Fruit fly (Drosophila melanogaster) whole organism, adult: ENCODE results near the gene CG14015.

ENCODE experiments used
- CG11617 ChIP-seq: fragments of 200-800 bp; sonication (Bioruptor generic); optimal IDR thresholded peaks from 2 replicates; lab custom pipeline; 2017; ENCODE audit warnings: mild to moderate bottlenecking, missing biosample characterization, missing genetic modification reagents, missing genetic modification characterization
- CG12768 ChIP-seq: fragments of 200-800 bp; sonication (Bioruptor generic); optimal IDR thresholded peaks from 2 replicates; lab custom pipeline; 2017; ENCODE audit warnings: missing biosample characterization, missing genetic modification characterization, mild to moderate bottlenecking, moderate library complexity, missing genetic modification reagents
- CG14711 ChIP-seq: fragments of 200-800 bp; sonication (Bioruptor generic); optimal IDR thresholded peaks from 2 replicates; lab custom pipeline; 2018; ENCODE audit warnings: missing biosample characterization, mild to moderate bottlenecking, missing genetic modification characterization, moderate library complexity
- CG1620 ChIP-seq: fragments of 200-800 bp; sonication (Bioruptor generic); optimal IDR thresholded peaks from 2 replicates; lab custom pipeline; 2016; ENCODE audit warnings: missing biosample characterization, missing genetic modification characterization
- CG5204 ChIP-seq: fragments of 200-800 bp; sonication (Bioruptor generic); optimal IDR thresholded peaks from 2 replicates; lab custom pipeline; 2016; ENCODE audit warnings: missing biosample characterization, missing genetic modification characterization
- CG7101 ChIP-seq: fragments of 200-800 bp; sonication (Bioruptor generic); optimal IDR thresholded peaks from 2 replicates; lab custom pipeline; 2018; ENCODE audit warnings: missing biosample characterization, mild to moderate bottlenecking, missing genetic modification characterization, moderate library complexity
- Mnt ChIP-seq: fragments of 200-800 bp; sonication (Bioruptor generic); optimal IDR thresholded peaks from 2 replicates; lab custom pipeline; 2016; ENCODE audit warnings: missing biosample characterization, mild to moderate bottlenecking, missing genetic modification characterization
- bab1 ChIP-seq: fragments of 200-800 bp; sonication (Bioruptor generic); optimal IDR thresholded peaks from 3 replicates; lab custom pipeline; 2019; ENCODE audit warnings: missing biosample characterization, mild to moderate bottlenecking, missing genetic modification characterization, moderate library complexity
- kay ChIP-seq: fragments of 200-800 bp; sonication (Bioruptor generic); peaks from one replicate; lab custom pipeline; 2016; ENCODE audit warnings: missing biosample characterization, missing genetic modification characterization, borderline replicate concordance
- pad ChIP-seq: fragments of 200-800 bp; sonication (Bioruptor generic); optimal IDR thresholded peaks from 3 replicates; lab custom pipeline; 2017; ENCODE audit warnings: missing biosample characterization, missing genetic modification characterization, mild to moderate bottlenecking, moderate library complexity, missing genetic modification reagents
- tj ChIP-seq: fragments of 200-800 bp; sonication (Bioruptor generic); optimal IDR thresholded peaks from 3 replicates; lab custom pipeline; 2017; ENCODE audit warnings: missing biosample characterization, mild to moderate bottlenecking, missing genetic modification characterization, moderate library complexity
- toe ChIP-seq: fragments of 200-800 bp; sonication (Bioruptor generic); optimal IDR thresholded peaks from 2 replicates; lab custom pipeline; 2016; ENCODE audit warnings: missing biosample characterization, missing genetic modification characterization

- TF ChIP-seq CG14711 (tag; lab: Kevin White, UChicago), result no peak
- no peak for TF ChIP-seq kay (GFP tag; lab: Kevin White, UChicago)
- no peak for TF ChIP-seq CG11617 (GFP tag; lab: Kevin White, UChicago)
- TF ChIP-seq tj (GFP tag; lab: Kevin White, UChicago), result no peak
- no peak for TF ChIP-seq toe (GFP tag; lab: Kevin White, UChicago)
- no peak for TF ChIP-seq CG7101
- no peak for TF ChIP-seq CG1620 (GFP tag; lab: Kevin White, UChicago)
- TF ChIP-seq CG5204, result no peak
- no peak for TF ChIP-seq pad (GFP tag; lab: Kevin White, UChicago)
- TF ChIP-seq bab1, result no peak
- no peak for TF ChIP-seq Mnt (GFP tag; lab: Kevin White, UChicago)
- TF ChIP-seq CG12768, result no peak
Measured at dm6 chr2L:5492924-5493323, 46.1 kb downstream of the CG14015 start.
